Worm (Caenorhabditis elegans) whole organism, young adult: ENCODE data around the gene pap-1.

Experiments
- pha-4 ChIP-seq: fragments of 150-350 bp; sonication (generic microtip); optimal IDR thresholded peaks from 2 replicates; lab custom pipeline; 2014; ENCODE audit warnings: missing biosample characterization, missing genetic modification reagents, missing genetic modification characterization
- unc-62 ChIP-seq: fragments of 150-350 bp; optimal IDR thresholded peaks from 2 replicates; lab custom pipeline; 2014; ENCODE audit warnings: missing biosample characterization, missing genetic modification reagents, missing genetic modification characterization
- xnd-1 ChIP-seq: sonication (generic microtip); optimal IDR thresholded peaks from 2 replicates; lab custom pipeline; 2016; ENCODE audit warnings: missing genotype, missing genetic modification reagents, missing genetic modification characterization, missing compliant biosample characterization

DNA sequence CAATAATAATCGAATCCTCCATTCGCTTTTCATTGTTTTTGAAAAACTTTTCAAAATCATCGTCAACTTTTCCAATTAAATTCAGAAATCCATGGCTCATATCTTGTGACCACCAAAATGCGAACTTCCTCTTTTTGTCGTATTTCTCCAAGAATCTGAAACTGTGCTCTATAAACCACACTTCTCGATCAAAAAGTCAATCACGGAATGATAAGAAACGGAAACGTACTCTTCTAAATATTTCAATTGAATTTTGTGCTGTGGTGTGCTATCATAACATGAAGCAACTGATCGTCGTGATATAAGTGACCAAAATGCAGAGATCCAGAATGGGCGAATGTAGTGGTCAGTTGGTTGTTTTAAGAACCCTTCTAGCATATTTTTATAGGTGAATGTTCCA is 37.1 kb upstream of the pap-1 start:
- TF ChIP-seq xnd-1 (tag; lab: Kevin White, UChicago) (no peak), unc-62 (no peak), pha-4 (tag; lab: Kevin White, UChicago) (no peak)
